Fruit fly (Drosophila melanogaster) Kc167 (cell line): Measurements from ENCODE around the gene Ada1-2.

Source experiments
- h ChIP-seq: fragments of >200 bp; optimal IDR thresholded peaks from 3 replicates; lab custom pipeline; 2018; ENCODE audit warnings: missing external identifiers
- insv ChIP-seq: fragments of >200 bp; optimal IDR thresholded peaks from 3 replicates; lab custom pipeline; 2018; ENCODE audit warnings: missing external identifiers
- psq ChIP-seq: fragments of >200 bp; optimal IDR thresholded peaks from 2 replicates; lab custom pipeline; 2017; ENCODE audit warnings: missing external identifiers
- ttk ChIP-seq: sonication (Bioruptor generic); optimal IDR thresholded peaks from 2 replicates; lab custom pipeline; 2017; ENCODE audit warnings: missing external identifiers

DNA sequence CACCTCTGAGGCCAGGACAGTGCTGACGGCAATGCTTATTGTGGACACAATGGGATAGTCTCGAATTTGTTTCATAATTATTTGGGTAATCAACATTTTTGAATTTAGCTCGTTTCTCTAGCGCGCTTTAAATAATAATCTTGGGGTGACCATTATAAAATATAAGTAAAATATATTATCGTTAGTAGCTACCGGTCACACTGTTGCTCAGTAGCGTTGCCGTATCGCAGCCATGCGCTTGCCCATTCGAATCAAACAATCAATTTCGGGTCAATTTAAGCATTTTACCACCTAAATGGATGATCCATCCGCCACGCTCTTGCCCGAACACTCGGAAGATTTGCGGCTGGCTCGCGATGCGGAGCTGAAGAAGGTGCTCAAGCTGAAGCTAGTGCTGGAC, 3.0 kb upstream of the Ada1-2 start, which contains the start of the genes zuc and dgt2:
- TF ChIP-seq psq (lab: Kevin White, UChicago) = no peak
- TF ChIP-seq h = no peak
- no peak for TF ChIP-seq ttk (lab: Kevin White, UChicago)
- TF ChIP-seq insv (lab: Kevin White, UChicago) = no peak
